Fruit fly (Drosophila melanogaster) whole organism, prepupa: ENCODE measurements around the gene Oatp33Ea.
A peak's percentile ranks its signal among the peaks of the same experiment; 100 is the strongest.

Experiments used
- Blimp-1 ChIP-seq: fragments of 200-800 bp; sonication (Bioruptor generic); optimal IDR thresholded peaks from 3 replicates; lab custom pipeline; 2017; ENCODE audit warnings: missing biosample characterization, missing genetic modification characterization, mild to moderate bottlenecking, moderate library complexity, missing genetic modification reagents
- CG10631 ChIP-seq: fragments of 200-800 bp; sonication (Bioruptor generic); optimal IDR thresholded peaks from 2 replicates; lab custom pipeline; 2016; ENCODE audit warnings: missing biosample characterization, missing genetic modification characterization
- CG11762 ChIP-seq: fragments of 200-800 bp; sonication (Bioruptor generic); optimal IDR thresholded peaks from 3 replicates; lab custom pipeline; 2016; ENCODE audit warnings: missing biosample characterization, missing genetic modification characterization; ENCODE audit not compliant: insufficient read depth
- CG16779 ChIP-seq: fragments of 200-800 bp; sonication (Bioruptor generic); optimal IDR thresholded peaks from 3 replicates; lab custom pipeline; 2017; ENCODE audit warnings: missing biosample characterization, mild to moderate bottlenecking, missing genetic modification characterization
- CG31627 ChIP-seq: fragments of 200-800 bp; sonication (Bioruptor generic); optimal IDR thresholded peaks from 3 replicates; lab custom pipeline; 2016; ENCODE audit warnings: missing biosample characterization, missing genetic modification characterization
- CG34406 ChIP-seq: fragments of 200-800 bp; sonication (Bioruptor generic); optimal IDR thresholded peaks from 3 replicates; lab custom pipeline; 2016; ENCODE audit warnings: missing biosample characterization, missing genetic modification characterization
- CG3919 ChIP-seq: fragments of 200-800 bp; sonication (Bioruptor generic); optimal IDR thresholded peaks from 3 replicates; lab custom pipeline; 2016; ENCODE audit warnings: missing biosample characterization, missing genetic modification characterization
- CG6163 ChIP-seq: fragments of 200-800 bp; sonication (Bioruptor generic); IDR thresholded peaks from 3 replicates; pipeline ENCODE4 v1.3.6; 2022; ENCODE audit warnings: missing biosample characterization, missing genetic modification characterization
- CG6276 ChIP-seq: fragments of 200-800 bp; sonication (Bioruptor generic); optimal IDR thresholded peaks from 2 replicates; lab custom pipeline; 2017; ENCODE audit warnings: missing biosample characterization, mild to moderate bottlenecking, missing genetic modification characterization
- CG8119 ChIP-seq: fragments of 200-800 bp; sonication (Bioruptor generic); IDR thresholded peaks from 3 replicates; pipeline ENCODE4 v1.3.6; 2022; ENCODE audit warnings: missing biosample characterization, missing genetic modification characterization
- Eip78C ChIP-seq: fragments of 200-800 bp; sonication (Bioruptor generic); peaks from one replicate; lab custom pipeline; 2016; ENCODE audit warnings: missing biosample characterization, missing genetic modification characterization
- Eip93F ChIP-seq: fragments of 200-800 bp; sonication (Bioruptor generic); optimal IDR thresholded peaks from 2 replicates; lab custom pipeline; 2016; ENCODE audit warnings: missing biosample characterization, mild to moderate bottlenecking, missing genetic modification characterization
- Ets21C ChIP-seq: fragments of 200-800 bp; sonication (Bioruptor generic); optimal IDR thresholded peaks from 3 replicates; lab custom pipeline; 2016; ENCODE audit warnings: missing biosample characterization, missing genetic modification characterization
- Gug ChIP-seq: fragments of 200-800 bp; sonication (Bioruptor generic); IDR thresholded peaks from 2 replicates; pipeline ENCODE4 v1.3.6; 2022; ENCODE audit warnings: missing biosample characterization, missing genetic modification characterization
- Hr38 ChIP-seq: sonication (Bioruptor generic); optimal IDR thresholded peaks from 2 replicates; lab custom pipeline; 2016; ENCODE audit warnings: missing biosample characterization, missing genetic modification characterization
- Hr39 ChIP-seq: fragments of 200-800 bp; sonication (Bioruptor generic); optimal IDR thresholded peaks from 2 replicates; lab custom pipeline; 2016; ENCODE audit warnings: missing biosample characterization, missing genetic modification characterization
- Lpt ChIP-seq: fragments of 200-800 bp; sonication (Bioruptor generic); optimal IDR thresholded peaks from 3 replicates; lab custom pipeline; 2016; ENCODE audit warnings: missing biosample characterization, missing genetic modification characterization
- OdsH ChIP-seq: fragments of 200-800 bp; sonication (Bioruptor generic); optimal IDR thresholded peaks from 3 replicates; lab custom pipeline; 2016; ENCODE audit warnings: missing biosample characterization, missing genetic modification characterization
- Smox ChIP-seq: fragments of 200-800 bp; sonication (Bioruptor generic); optimal IDR thresholded peaks from 3 replicates; lab custom pipeline; 2016; ENCODE audit warnings: missing biosample characterization, missing genetic modification characterization
- Sox102F ChIP-seq: fragments of 200-800 bp; sonication (Bioruptor generic); optimal IDR thresholded peaks from 2 replicates; lab custom pipeline; 2016; ENCODE audit warnings: missing biosample characterization, mild to moderate bottlenecking, missing genetic modification characterization
- Sox14 ChIP-seq: fragments of 200-800 bp; sonication (Bioruptor generic); optimal IDR thresholded peaks from 3 replicates; lab custom pipeline; 2016; ENCODE audit warnings: missing biosample characterization, missing genetic modification characterization
- Sox15 ChIP-seq: fragments of 200-800 bp; sonication (Bioruptor generic); optimal IDR thresholded peaks from 3 replicates; lab custom pipeline; 2016; ENCODE audit warnings: missing biosample characterization, missing genetic modification characterization
- achi ChIP-seq: fragments of 200-800 bp; sonication (Bioruptor generic); optimal IDR thresholded peaks from 3 replicates; lab custom pipeline; 2016; ENCODE audit warnings: missing biosample characterization, missing genetic modification characterization
- cyc ChIP-seq: fragments of 200-800 bp; sonication (Bioruptor generic); optimal IDR thresholded peaks from 3 replicates; lab custom pipeline; 2016; ENCODE audit warnings: missing biosample characterization, missing genetic modification characterization
- dsx ChIP-seq: fragments of 200-800 bp; optimal IDR thresholded peaks from 3 replicates; lab custom pipeline; 2019; ENCODE audit warnings: missing biosample characterization, mild to moderate bottlenecking, missing genetic modification characterization, moderate library complexity; ENCODE audit not compliant: poor library complexity, severe bottlenecking
- eg ChIP-seq: fragments of 200-800 bp; sonication (Bioruptor generic); IDR thresholded peaks from 3 replicates; pipeline ENCODE4 v1.3.6; 2022; ENCODE audit warnings: missing biosample characterization, missing genetic modification characterization
- esn ChIP-seq: fragments of 200-800 bp; sonication (Bioruptor generic); optimal IDR thresholded peaks from 2 replicates; lab custom pipeline; 2016; ENCODE audit warnings: missing biosample characterization, mild to moderate bottlenecking, missing genetic modification characterization, moderate library complexity
- fd59A ChIP-seq: fragments of 200-800 bp; sonication (Bioruptor generic); optimal IDR thresholded peaks from 2 replicates; lab custom pipeline; 2017; ENCODE audit warnings: missing biosample characterization, mild to moderate bottlenecking, missing genetic modification characterization, missing genetic modification reagents
- fkh ChIP-seq: fragments of 200-800 bp; sonication (Bioruptor generic); optimal IDR thresholded peaks from 3 replicates; lab custom pipeline; 2017; ENCODE audit warnings: missing biosample characterization, mild to moderate bottlenecking, missing genetic modification characterization, moderate library complexity
- lz ChIP-seq: fragments of 200-800 bp; sonication (Bioruptor generic); optimal IDR thresholded peaks from 3 replicates; lab custom pipeline; 2016; ENCODE audit warnings: missing biosample characterization, missing genetic modification characterization
- net ChIP-seq: fragments of 200-800 bp; sonication (Bioruptor generic); optimal IDR thresholded peaks from 3 replicates; lab custom pipeline; 2016; ENCODE audit warnings: missing biosample characterization, missing genetic modification characterization
- pdm3 ChIP-seq: fragments of 200-800 bp; sonication (Bioruptor generic); optimal IDR thresholded peaks from 3 replicates; lab custom pipeline; 2016; ENCODE audit warnings: missing biosample characterization, missing genetic modification characterization
- spab ChIP-seq: fragments of 200-800 bp; sonication (Bioruptor generic); optimal IDR thresholded peaks from 2 replicates; lab custom pipeline; 2017; ENCODE audit warnings: missing biosample characterization, mild to moderate bottlenecking, missing genetic modification characterization, missing genetic modification reagents
- ss ChIP-seq, 2 experiments: fragments of 200-800 bp; sonication (Bioruptor generic); optimal IDR thresholded peaks; 2 replicates in 1 of 2; 3 replicates in 1 of 2; lab custom pipeline; 2017 to 2018; ENCODE audit warnings: mild to moderate bottlenecking in 2 of 2, missing biosample characterization in 2 of 2, missing genetic modification characterization in 2 of 2, moderate library complexity in 1 of 2
- svp ChIP-seq: fragments of 200-800 bp; sonication (Bioruptor generic); peaks from one replicate; lab custom pipeline; 2016; ENCODE audit warnings: missing biosample characterization, missing genetic modification characterization
- topi ChIP-seq: fragments of 200-800 bp; sonication (Bioruptor generic); optimal IDR thresholded peaks from 3 replicates; lab custom pipeline; 2016; ENCODE audit warnings: missing biosample characterization, missing genetic modification characterization
- vri ChIP-seq: fragments of 200-800 bp; sonication (Bioruptor generic); optimal IDR thresholded peaks from 3 replicates; lab custom pipeline; 2016; ENCODE audit warnings: missing biosample characterization, mild to moderate bottlenecking, missing genetic modification characterization

Oatp33Ea gene

DNA sequence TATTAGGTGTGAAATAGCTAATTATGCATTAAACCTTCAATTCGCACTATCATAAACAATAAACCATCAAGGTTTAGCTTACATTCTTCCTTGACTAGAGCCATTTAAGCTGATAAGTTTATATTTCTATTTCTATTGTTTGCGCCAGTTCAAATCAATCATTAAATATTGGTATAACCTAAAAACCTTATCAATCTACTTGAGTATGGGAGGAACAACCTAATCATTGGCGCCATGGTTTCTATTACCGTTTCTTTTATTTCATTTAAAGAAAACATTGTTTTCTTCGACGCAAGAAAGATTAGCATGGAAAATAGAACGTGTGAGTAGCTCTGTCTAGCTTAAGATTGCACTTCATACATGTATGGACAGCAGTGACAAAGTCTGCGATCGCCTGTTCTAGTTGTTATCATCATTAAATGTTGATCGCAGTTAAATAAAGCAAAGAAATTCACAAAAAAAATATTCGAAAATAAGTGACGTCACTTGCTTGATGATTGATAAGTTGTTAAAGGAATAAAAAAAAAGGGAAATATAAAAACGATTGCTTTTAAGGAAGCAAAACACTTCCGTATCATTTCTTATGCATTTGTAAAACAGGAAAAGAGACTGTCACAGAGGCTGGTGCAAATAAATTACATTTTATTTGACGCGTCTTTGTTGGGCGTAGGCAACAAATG is 28.6 kb upstream of the Oatp33Ea start:
- TF ChIP-seq CG34406 (GFP tag; lab: Kevin White, UChicago) (no peak), svp (GFP tag; lab: Kevin White, UChicago) (peak; percentile 5), CG11762 (GFP tag; lab: Kevin White, UChicago) (no peak), dsx (GFP tag; lab: Kevin White, UChicago) (no peak), Hr38 (GFP tag; lab: Kevin White, UChicago) (no peak), cyc (GFP tag; lab: Kevin White, UChicago) (no peak), Hr39 (GFP tag; lab: Kevin White, UChicago) (no peak), fkh (GFP tag; lab: Kevin White, UChicago) (peak; percentile 32), Sox14 (GFP tag; lab: Kevin White, UChicago) (no peak), CG16779 (tag; lab: Kevin White, UChicago) (no peak), pdm3 (GFP tag; lab: Kevin White, UChicago) (no peak), vri (GFP tag; lab: Kevin White, UChicago) (peak; percentile 48), Sox15 (GFP tag; lab: Kevin White, UChicago) (no peak), esn (GFP tag; lab: Kevin White, UChicago) (no peak), lz (no peak), ss (GFP tag; optimal IDR thresholded peaks at IDR 0.05; lab: Kevin White, UChicago) (no peak), CG31627 (GFP tag; lab: Kevin White, UChicago) (no peak), Lpt (GFP tag; lab: Kevin White, UChicago) (no peak), Ets21C (GFP tag; lab: Kevin White, UChicago) (no peak), Eip93F (no peak), fd59A (no peak), Smox (GFP tag; lab: Kevin White, UChicago) (no peak), achi (GFP tag; lab: Kevin White, UChicago) (no peak), Sox102F (no peak), CG6276 (peak; percentile 27), CG10631 (no peak), OdsH (GFP tag; lab: Kevin White, UChicago) (no peak), Eip78C (peak; percentile 54), Blimp-1 (no peak)

- TF ChIP-seq fkh (GFP tag; lab: Kevin White, UChicago) = peak; percentile 59
- no peak for TF ChIP-seq topi (GFP tag; lab: Kevin White, UChicago)
These were observed 27.9 kb upstream of the Oatp33Ea start for dm6 chr2L:12473583-12473982.

dm6 chr2L:12472988-12473387 is 27.3 kb upstream of the Oatp33Ea start:
- TF ChIP-seq net (GFP tag; lab: Kevin White, UChicago) (no peak), Eip93F (no peak), CG6276 (no peak), CG3919 (no peak), CG34406 (GFP tag; lab: Kevin White, UChicago) (no peak), spab (no peak)
- TF ChIP-seq, all 60 proteins: peak for 0

dm6 chr2L:12471937-12472336 is 26.2 kb upstream of the Oatp33Ea start:
- TF ChIP-seq Lpt (GFP tag; lab: Kevin White, UChicago) (peak; percentile 36), CG34406 (GFP tag; lab: Kevin White, UChicago) (no peak), CG6163 (GFP tag; lab: Robert Waterston, UW) (0 out of 3 replicates have a peak, but pooled peaks have one; percentile 6), Gug (GFP tag; lab: Robert Waterston, UW) (no peak), eg (GFP tag; lab: Robert Waterston, UW) (peak; percentile 83), CG6276 (peak; percentile 39), CG8119 (GFP tag; lab: Robert Waterston, UW) (peak; percentile 62; the same call in 2 of the 3 replicates)
